Fruit fly (Drosophila melanogaster): ENCODE measurements around the gene Gr61a.

dm6 chr3L:843626-844025 lies 2.4 kb downstream of the Gr61a start, which contains the start of gene Cep290:
- TF ChIP-seq CG15336 (GFP tag; IDR thresholded peaks at IDR 0.05): no peak
- TF ChIP-seq Gug (GFP tag; IDR thresholded peaks at IDR 0.05): no peak
- TF ChIP-seq salr (GFP tag; optimal IDR thresholded peaks at IDR 0.05): no peak
- TF ChIP-seq Met (GFP tag; optimal IDR thresholded peaks at IDR 0.05): no peak
- TF ChIP-seq Blimp-1 (GFP tag; optimal IDR thresholded peaks at IDR 0.05): no peak
- no peak for TF ChIP-seq CG31627 (GFP tag; optimal IDR thresholded peaks at IDR 0.05)
- no peak for TF ChIP-seq CG6854 (GFP tag; optimal IDR thresholded peaks at IDR 0.05)
- no peak for TF ChIP-seq CG10631 (GFP tag; optimal IDR thresholded peaks at IDR 0.05)
- TF ChIP-seq eg (GFP tag; IDR thresholded peaks at IDR 0.05): no peak
- TF ChIP-seq pdm3 (GFP tag; optimal IDR thresholded peaks at IDR 0.05): no peak
- no peak for TF ChIP-seq CG8632 (GFP tag; optimal IDR thresholded peaks at IDR 0.05)
- no peak for TF ChIP-seq Sox102F (GFP tag; optimal IDR thresholded peaks at IDR 0.05)
- no peak for TF ChIP-seq acj6 (GFP tag; optimal IDR thresholded peaks at IDR 0.05)
- no peak for TF ChIP-seq Ets21C (GFP tag; optimal IDR thresholded peaks at IDR 0.05)

Data from whole organism, prepupa.